Fruit fly (Drosophila melanogaster): ENCODE results near the gene wb.

wb gene

dm6 chr2L:14262896-14263295 is at the start of gene wb:
Gene wb, plus strand, starts transcription at chr2L:14263027.
- TF ChIP-seq CG8478 (optimal IDR thresholded peaks at IDR 0.05) (no peak), CTCF (optimal IDR thresholded peaks at IDR 0.05) (no peak)

dm6 chr2L:14221227-14221626 is 41.6 kb upstream of the wb start:
- TF ChIP-seq CG8478 (optimal IDR thresholded peaks at IDR 0.05) (no peak), CTCF (optimal IDR thresholded peaks at IDR 0.05) (no peak)

- TF ChIP-seq CG8478 (optimal IDR thresholded peaks at IDR 0.05) (no peak), CTCF (optimal IDR thresholded peaks at IDR 0.05) (no peak)
These were observed 39.5 kb upstream of the wb start for dm6 chr2L:14223355-14223754.

- TF ChIP-seq CTCF (optimal IDR thresholded peaks at IDR 0.05) (no peak), CG8478 (optimal IDR thresholded peaks at IDR 0.05) (no peak)
These were observed 36.7 kb upstream of the wb start for dm6 chr2L:14225957-14226676.

- TF ChIP-seq CG8478 (optimal IDR thresholded peaks at IDR 0.05) (no peak), CTCF (optimal IDR thresholded peaks at IDR 0.05) (no peak)
These were observed 36.1 kb upstream of the wb start for dm6 chr2L:14226694-14227093.

- TF ChIP-seq CG8478 (optimal IDR thresholded peaks at IDR 0.05) (no peak), CTCF (optimal IDR thresholded peaks at IDR 0.05) (no peak)
These were observed 32.8 kb upstream of the wb start for dm6 chr2L:14230050-14230449.

- no peak for TF ChIP-seq CG8478 (optimal IDR thresholded peaks at IDR 0.05)
- TF ChIP-seq CTCF (optimal IDR thresholded peaks at IDR 0.05) = no peak
These were observed 32.3 kb upstream of the wb start for dm6 chr2L:14230538-14230937.

dm6 chr2L:14232709-14233108 is 30.1 kb upstream of the wb start:
- TF ChIP-seq CG8478 (optimal IDR thresholded peaks at IDR 0.05) (no peak), CTCF (optimal IDR thresholded peaks at IDR 0.05) (no peak)

- no peak for TF ChIP-seq CTCF (optimal IDR thresholded peaks at IDR 0.05)
These were observed 28.8 kb upstream of the wb start, which contains the start of gene Dyrk2 for dm6 chr2L:14233896-14234626. Gene Dyrk2, minus strand, starts transcription at chr2L:14234126.

dm6 chr2L:14234627-14235308 is 28.1 kb upstream of the wb start:
- TF ChIP-seq CTCF (optimal IDR thresholded peaks at IDR 0.05) (no peak), CG8478 (optimal IDR thresholded peaks at IDR 0.05) (no peak)

- TF ChIP-seq CTCF (optimal IDR thresholded peaks at IDR 0.05) (no peak), CG8478 (optimal IDR thresholded peaks at IDR 0.05) (no peak)
These were observed 26.7 kb upstream of the wb start for dm6 chr2L:14236132-14236531.

- TF ChIP-seq CG8478 (optimal IDR thresholded peaks at IDR 0.05) = no peak
- no peak for TF ChIP-seq CTCF (optimal IDR thresholded peaks at IDR 0.05)
These were observed 25.1 kb upstream of the wb start for dm6 chr2L:14237510-14238277.

- no peak for TF ChIP-seq CG8478 (optimal IDR thresholded peaks at IDR 0.05)
- TF ChIP-seq CTCF (optimal IDR thresholded peaks at IDR 0.05) = no peak
These were observed 17.8 kb upstream of the wb start for dm6 chr2L:14245003-14245402.

dm6 chr2L:14245517-14245916 is 17.3 kb upstream of the wb start:
- TF ChIP-seq CTCF (optimal IDR thresholded peaks at IDR 0.05) (no peak), CG8478 (optimal IDR thresholded peaks at IDR 0.05) (no peak)

- TF ChIP-seq CTCF (optimal IDR thresholded peaks at IDR 0.05) = no peak
- TF ChIP-seq CG8478 (optimal IDR thresholded peaks at IDR 0.05) = no peak
These were observed 16.8 kb upstream of the wb start for dm6 chr2L:14245981-14246380.
